Fruit fly (Drosophila melanogaster): ENCODE data around the gene CG43732.

- TF ChIP-seq CG12768 (GFP tag; optimal IDR thresholded peaks at IDR 0.05), result no peak
- TF ChIP-seq kay (GFP tag; ENCODE audit: borderline replicate concordance), result no peak
- no peak for TF ChIP-seq CG7101 (tag; optimal IDR thresholded peaks at IDR 0.05)
- TF ChIP-seq CG7045 (GFP tag; optimal IDR thresholded peaks at IDR 0.05), result no peak
- no peak for TF ChIP-seq pad (GFP tag; optimal IDR thresholded peaks at IDR 0.05)
- no peak for TF ChIP-seq bab1 (GFP tag; optimal IDR thresholded peaks at IDR 0.05)
- no peak for TF ChIP-seq Hr96 (GFP tag; optimal IDR thresholded peaks at IDR 0.05)
- no peak for TF ChIP-seq Crg-1 (GFP tag; optimal IDR thresholded peaks at IDR 0.05)
- no peak for TF ChIP-seq cnc (optimal IDR thresholded peaks at IDR 0.05)
- no peak for TF ChIP-seq cic (GFP tag; optimal IDR thresholded peaks at IDR 0.05)
- no peak for TF ChIP-seq toe (GFP tag; optimal IDR thresholded peaks at IDR 0.05)
- TF ChIP-seq CG11617 (GFP tag; optimal IDR thresholded peaks at IDR 0.05), result no peak
- no peak for TF ChIP-seq CG1620 (GFP tag; optimal IDR thresholded peaks at IDR 0.05)
- TF ChIP-seq CG33017 (tag; optimal IDR thresholded peaks at IDR 0.05), result no peak
Observed at dm6 chr3R:18905555-18905920, 44.5 kb upstream of the CG43732 start, which contains the start of gene CG14292.

All from whole organism, adult.